Worm (Caenorhabditis elegans) whole organism, L4 larva: ENCODE data around the gene F13C5.1.

Experiments used
- D1046.2 ChIP-seq: fragments of 200-800 bp; sonication (Bioruptor generic); IDR thresholded peaks from 2 replicates; pipeline ENCODE4 v1.3.6; 2022; ENCODE audit warnings: missing genetic modification characterization, missing compliant biosample characterization
- F49E8.2 ChIP-seq: sonication (generic microtip); optimal IDR thresholded peaks from 2 replicates; lab custom pipeline; 2016; ENCODE audit warnings: missing compliant biosample characterization, mild to moderate bottlenecking, missing genetic modification characterization, borderline replicate concordance
- T20F7.1 ChIP-seq: fragments of 200-800 bp; sonication (Bioruptor generic); optimal IDR thresholded peaks from 2 replicates; lab custom pipeline; 2018; ENCODE audit warnings: mild to moderate bottlenecking, missing genetic modification characterization, missing compliant biosample characterization
- Y105C5A.15 ChIP-seq: fragments of 200-800 bp; sonication (Bioruptor generic); IDR thresholded peaks from 2 replicates; pipeline ENCODE4 v1.3.6; 2022; ENCODE audit warnings: missing genetic modification characterization, missing compliant biosample characterization
- Y48G9A.11 ChIP-seq: fragments of 200-800 bp; sonication (Bioruptor generic); IDR thresholded peaks from 2 replicates; pipeline ENCODE4 v1.3.6; 2022; ENCODE audit warnings: missing genetic modification reagents, missing genetic modification characterization, missing compliant biosample characterization
- ZK337.2 ChIP-seq: fragments of 200-800 bp; sonication (Bioruptor generic); IDR thresholded peaks from 2 replicates; pipeline ENCODE4 v1.3.6; 2022; ENCODE audit warnings: missing genetic modification reagents, missing genetic modification characterization, missing compliant biosample characterization
- ZK546.5 ChIP-seq, 2 experiments: sonication (generic microtip); optimal IDR thresholded peaks; 2 replicates each; lab custom pipeline; 2017; ENCODE audit warnings: missing biosample characterization in 2 of 2, missing genetic modification characterization in 2 of 2
- ama-1 ChIP-seq: fragments of 150-350 bp; optimal IDR thresholded peaks from 2 replicates; lab custom pipeline; 2014; ENCODE audit warnings: inconsistent platforms, mixed read lengths
- ceh-32 ChIP-seq: sonication (generic microtip); optimal IDR thresholded peaks from 2 replicates; lab custom pipeline; 2016; ENCODE audit warnings: mild to moderate bottlenecking, missing genetic modification characterization, missing compliant biosample characterization; ENCODE audit not compliant: poor library complexity
- ces-1 ChIP-seq: fragments of 150-350 bp; sonication (generic microtip); optimal IDR thresholded peaks from 4 replicates; lab custom pipeline; 2014; ENCODE audit warnings: missing biosample characterization, missing genetic modification reagents, missing genetic modification characterization
- daf-16 ChIP-seq, 3 experiments: sonication (generic microtip); optimal IDR thresholded peaks; 2 replicates each; lab custom pipeline; 2016 to 2017; ENCODE audit warnings: missing genetic modification characterization in 3 of 3, missing genetic modification reagents in 3 of 3, mild to moderate bottlenecking in 2 of 3, missing compliant biosample characterization in 2 of 3, missing biosample characterization in 1 of 3, moderate library complexity in 1 of 3
- dmd-6 ChIP-seq: fragments of 200-800 bp; sonication (Bioruptor generic); IDR thresholded peaks from 2 replicates; pipeline ENCODE4 v1.3.6; 2022; ENCODE audit warnings: missing genetic modification reagents, missing genetic modification characterization, missing compliant biosample characterization
- dve-1 ChIP-seq: sonication (generic microtip); optimal IDR thresholded peaks from 2 replicates; lab custom pipeline; 2017; ENCODE audit warnings: antibody characterized with exemption, mild to moderate bottlenecking, missing genetic modification characterization, missing compliant biosample characterization; ENCODE audit not compliant: insufficient read depth
- egl-43 ChIP-seq: fragments of 200-800 bp; sonication (Bioruptor generic); IDR thresholded peaks from 2 replicates; pipeline ENCODE4 v1.3.6; 2022; ENCODE audit warnings: missing genetic modification reagents, missing genetic modification characterization, missing compliant biosample characterization
- fkh-10 ChIP-seq: fragments of 150-350 bp; optimal IDR thresholded peaks from 2 replicates; lab custom pipeline; 2014; ENCODE audit warnings: missing biosample characterization, missing genetic modification reagents, missing genetic modification characterization
- hlh-11 ChIP-seq: fragments of 200-800 bp; sonication (Bioruptor generic); optimal IDR thresholded peaks from 2 replicates; lab custom pipeline; 2018; ENCODE audit warnings: mild to moderate bottlenecking, missing genetic modification characterization, missing compliant biosample characterization
- lin-13 ChIP-seq: fragments of 150-350 bp; optimal IDR thresholded peaks from 2 replicates; lab custom pipeline; 2014; ENCODE audit warnings: missing biosample characterization, missing genetic modification reagents, missing genetic modification characterization
- lin-15B ChIP-seq: fragments of 150-350 bp; sonication (generic microtip); optimal IDR thresholded peaks from 3 replicates; lab custom pipeline; 2014; ENCODE audit warnings: missing biosample characterization, missing genetic modification characterization
- lsy-2 ChIP-seq, 2 experiments: fragments of 150-350 bp in 1 of 2; sonication (generic microtip) in 1 of 2; optimal IDR thresholded peaks; 2 replicates each; lab custom pipeline; 2014 to 2017; ENCODE audit warnings: missing biosample characterization in 2 of 2, missing genetic modification characterization in 2 of 2
- mes-2 ChIP-seq: sonication (generic microtip); optimal IDR thresholded peaks from 2 replicates; lab custom pipeline; 2016; ENCODE audit warnings: missing genotype, mild to moderate bottlenecking, missing genetic modification characterization, missing compliant biosample characterization; ENCODE audit not compliant: poor library complexity, severe bottlenecking
- mxl-3 ChIP-seq: fragments of 200-800 bp; sonication (Bioruptor generic); optimal IDR thresholded peaks from 2 replicates; lab custom pipeline; 2018; ENCODE audit warnings: mild to moderate bottlenecking, missing genetic modification characterization, missing compliant biosample characterization
- nhr-11 ChIP-seq: fragments of 150-350 bp; optimal IDR thresholded peaks from 2 replicates; lab custom pipeline; 2014; ENCODE audit warnings: missing biosample characterization, missing genetic modification characterization
- nhr-111 ChIP-seq: fragments of 200-800 bp; sonication (Bioruptor generic); optimal IDR thresholded peaks from 2 replicates; lab custom pipeline; 2018; ENCODE audit warnings: mild to moderate bottlenecking, missing genetic modification characterization, missing compliant biosample characterization
- nhr-25 ChIP-seq: sonication (generic microtip); optimal IDR thresholded peaks from 2 replicates; lab custom pipeline; 2017; ENCODE audit warnings: missing genetic modification characterization, mild to moderate bottlenecking, missing compliant biosample characterization, antibody characterized with exemption, moderate library complexity, borderline replicate concordance; ENCODE audit not compliant: insufficient read depth
- nhr-28 ChIP-seq: fragments of 150-350 bp; optimal IDR thresholded peaks from 2 replicates; lab custom pipeline; 2014; ENCODE audit warnings: missing biosample characterization, missing genetic modification characterization
- nhr-41 ChIP-seq: fragments of 200-800 bp; sonication (Bioruptor generic); IDR thresholded peaks from 2 replicates; pipeline ENCODE4 v1.3.6; 2022; ENCODE audit warnings: missing genetic modification reagents, missing genetic modification characterization, missing compliant biosample characterization
- nhr-6 ChIP-seq: fragments of 150-350 bp; optimal IDR thresholded peaks from 2 replicates; lab custom pipeline; 2014; ENCODE audit warnings: missing biosample characterization, missing genetic modification characterization
- nhr-77 ChIP-seq: fragments of 150-350 bp; optimal IDR thresholded peaks from 2 replicates; lab custom pipeline; 2014; ENCODE audit warnings: missing biosample characterization, missing genetic modification characterization
- php-3 ChIP-seq: fragments of 200-800 bp; sonication (Bioruptor generic); IDR thresholded peaks from 2 replicates; pipeline ENCODE4 v1.3.6; 2022; ENCODE audit warnings: missing genetic modification reagents, missing genetic modification characterization, missing compliant biosample characterization
- pqm-1 ChIP-seq: sonication (generic microtip); optimal IDR thresholded peaks from 2 replicates; lab custom pipeline; 2017; ENCODE audit warnings: missing biosample characterization, missing genetic modification characterization
- sdz-12 ChIP-seq: fragments of 200-800 bp; sonication (Bioruptor generic); optimal IDR thresholded peaks from 2 replicates; lab custom pipeline; 2018; ENCODE audit warnings: mild to moderate bottlenecking, missing genetic modification characterization, missing compliant biosample characterization
- snpc-4 ChIP-seq: fragments of 150-350 bp; optimal IDR thresholded peaks from 2 replicates; lab custom pipeline; 2014; ENCODE audit warnings: missing biosample characterization, missing genetic modification characterization
- tra-1 ChIP-seq: fragments of 200-800 bp; sonication (Bioruptor generic); IDR thresholded peaks from 2 replicates; pipeline ENCODE4 v1.3.6; 2022; ENCODE audit warnings: missing genetic modification reagents, missing genetic modification characterization, missing compliant biosample characterization
- unc-62 ChIP-seq, 3 experiments: fragments of 150-350 bp in 1 of 3; sonication (generic microtip); optimal IDR thresholded peaks in 2 of 3; peaks in 1 of 3; 1 replicate in 1 of 3; 2 replicates in 2 of 3; lab custom pipeline; 2014 to 2017; ENCODE audit warnings: missing biosample characterization in 3 of 3, missing genetic modification characterization in 3 of 3, missing genetic modification reagents in 3 of 3, missing genotype in 1 of 3
- zag-1 ChIP-seq: fragments of 150-350 bp; optimal IDR thresholded peaks from 2 replicates; lab custom pipeline; 2014; ENCODE audit warnings: missing biosample characterization, missing genetic modification characterization
- zfp-2 ChIP-seq: sonication (generic microtip); optimal IDR thresholded peaks from 2 replicates; lab custom pipeline; 2016; ENCODE audit warnings: mild to moderate bottlenecking, missing genetic modification characterization, missing compliant biosample characterization
- zip-11 ChIP-seq: fragments of 200-800 bp; sonication (Bioruptor generic); IDR thresholded peaks from 2 replicates; pipeline ENCODE4 v1.3.6; 2022; ENCODE audit warnings: missing genetic modification characterization, missing compliant biosample characterization
- ztf-7 ChIP-seq: fragments of 150-350 bp; optimal IDR thresholded peaks from 2 replicates; lab custom pipeline; 2014; ENCODE audit warnings: missing biosample characterization, missing genetic modification characterization

F13C5.1 gene

ce11 chrX:601860-602259, at the start of gene F13C5.1:
Gene F13C5.1 (plus strand): TSS chrX:602160.
- TF ChIP-seq nhr-11 (tag; lab: Kevin White, UChicago) (no peak), egl-43 (GFP tag; lab: Robert Waterston, UW) (no peak), php-3 (GFP tag; lab: Robert Waterston, UW) (no peak), D1046.2 (GFP tag; lab: Robert Waterston, UW) (no peak), sdz-12 (GFP tag; lab: Kevin White, UChicago) (no peak), Y48G9A.11 (GFP tag; lab: Robert Waterston, UW) (no peak), ztf-7 (tag; lab: Kevin White, UChicago) (no peak), lsy-2 (tag; optimal IDR thresholded peaks at IDR 0.05; lab: Kevin White, UChicago) (no peak), nhr-6 (tag; lab: Kevin White, UChicago) (no peak), lin-15B (tag; lab: Kevin White, UChicago) (no peak), ama-1 (lab: Kevin White, UChicago) (no peak), zag-1 (tag; lab: Kevin White, UChicago) (no peak), T20F7.1 (GFP tag; lab: Kevin White, UChicago) (no peak), zfp-2 (tag; lab: Kevin White, UChicago) (no peak)

ce11 chrX:553420-553819, 48.5 kb upstream of the F13C5.1 start:
- TF ChIP-seq ZK546.5 (tag; optimal IDR thresholded peaks at IDR 0.05; lab: Kevin White, UChicago) (no peak), dve-1 (peak; percentile 63), ceh-32 (tag; lab: Kevin White, UChicago) (no peak), daf-16 (GFP tag; optimal IDR thresholded peaks at IDR 0.05; lab: Kevin White, UChicago) (no peak), daf-16 (tag; optimal IDR thresholded peaks at IDR 0.05; lab: Kevin White, UChicago) (peak; percentile 66), tra-1 (GFP tag; lab: Robert Waterston, UW) (0 out of 2 replicates have a peak, but pooled peaks have one; percentile 34), nhr-28 (peak; percentile 80), dmd-6 (GFP tag; lab: Robert Waterston, UW) (peak; percentile 60), mxl-3 (GFP tag; lab: Kevin White, UChicago) (peak; percentile 28), pqm-1 (peak; percentile 96), hlh-11 (peak; percentile 55), nhr-77 (tag; lab: Kevin White, UChicago) (peak; percentile 39), snpc-4 (tag; lab: Kevin White, UChicago) (no peak), unc-62 (GFP tag; optimal IDR thresholded peaks at IDR 0.05 in 1 of 2; lab: Kevin White, UChicago) (no peak), unc-62 (tag; optimal IDR thresholded peaks at IDR 0.05; lab: Kevin White, UChicago) (no peak), nhr-41 (no peak), mes-2 (tag; lab: Kevin White, UChicago) (peak; percentile 2)

ce11 chrX:553875-554274, 48.1 kb upstream of the F13C5.1 start, which contains the start of gene F57C12.6:
Gene F57C12.6 (minus strand): TSS chrX:553975.
- TF ChIP-seq nhr-111 (GFP tag; lab: Kevin White, UChicago) (no peak), zip-11 (no peak), nhr-28 (no peak), fkh-10 (GFP tag; lab: Kevin White, UChicago) (no peak), unc-62 (GFP tag; optimal IDR thresholded peaks at IDR 0.05 in 1 of 2; lab: Kevin White, UChicago) (no peak), unc-62 (tag; optimal IDR thresholded peaks at IDR 0.05; lab: Kevin White, UChicago) (no peak), lin-13 (GFP tag; lab: Kevin White, UChicago) (no peak), zfp-2 (tag; lab: Kevin White, UChicago) (no peak), F49E8.2 (tag; lab: Kevin White, UChicago) (no peak), Y105C5A.15 (GFP tag; lab: Robert Waterston, UW) (no peak), ZK337.2 (GFP tag; lab: Robert Waterston, UW) (no peak), ces-1 (GFP tag; lab: Kevin White, UChicago) (no peak), nhr-25 (tag; lab: Kevin White, UChicago) (no peak)
